Worm (Caenorhabditis elegans): ENCODE results near the gene C27D8.4.

- TF ChIP-seq elt-3 (tag; optimal IDR thresholded peaks at IDR 0.05) (no peak), ceh-43 (GFP tag; optimal IDR thresholded peaks at IDR 0.05) (no peak), nhr-12 (tag; optimal IDR thresholded peaks at IDR 0.05) (no peak), unc-62 (GFP tag; optimal IDR thresholded peaks at IDR 0.05) (no peak), snpc-4 (tag; optimal IDR thresholded peaks at IDR 0.05) (no peak), hlh-1 (tag; optimal IDR thresholded peaks at IDR 0.05) (no peak), mep-1 (tag; optimal IDR thresholded peaks at IDR 0.05) (no peak), lin-13 (tag; optimal IDR thresholded peaks at IDR 0.05) (no peak), sem-2 (GFP tag; optimal IDR thresholded peaks at IDR 0.05) (no peak), elt-1 (tag; optimal IDR thresholded peaks at IDR 0.05; ENCODE audit: borderline replicate concordance, insufficient read depth) (no peak), blmp-1 (tag; optimal IDR thresholded peaks at IDR 0.05) (no peak), nhr-237 (tag; optimal IDR thresholded peaks at IDR 0.05) (no peak)
Observed at ce11 chrIV:12674700-12675099, 29.2 kb upstream of the C27D8.4 start, which contains the start of gene T23B5.4.
